Worm (Caenorhabditis elegans) whole organism, late embryonic: ENCODE data around the gene lec-2.

Experiments used
- ceh-45 ChIP-seq: fragments of 200-800 bp; sonication (Bioruptor generic); IDR thresholded peaks from 2 replicates; pipeline ENCODE4 v1.3.6; 2022; ENCODE audit warnings: missing genetic modification reagents, missing genetic modification characterization, missing compliant biosample characterization
- elt-4 ChIP-seq: sonication (generic microtip); optimal IDR thresholded peaks from 2 replicates; lab custom pipeline; 2016; ENCODE audit warnings: missing genetic modification characterization, missing compliant biosample characterization
- hlh-15 ChIP-seq: sonication (generic microtip); optimal IDR thresholded peaks from 2 replicates; lab custom pipeline; 2016; ENCODE audit warnings: missing genetic modification characterization, missing compliant biosample characterization
- hlh-6 ChIP-seq: sonication (generic microtip); optimal IDR thresholded peaks from 2 replicates; lab custom pipeline; 2016; ENCODE audit warnings: missing genotype, missing genetic modification characterization, missing compliant biosample characterization
- nfya-1 ChIP-seq: sonication (generic microtip); optimal IDR thresholded peaks from 2 replicates; lab custom pipeline; 2017; ENCODE audit warnings: missing genetic modification characterization, mild to moderate bottlenecking, missing compliant biosample characterization, antibody characterized with exemption, moderate library complexity

ce11 chrII:9994679-9995078, 21.3 kb downstream of the lec-2 start:
- TF ChIP-seq ceh-45 (GFP tag; lab: Robert Waterston, UW) (no peak), hlh-6 (tag; lab: Kevin White, UChicago) (no peak), nfya-1 (tag; lab: Kevin White, UChicago) (no peak), hlh-15 (tag; lab: Kevin White, UChicago) (no peak), elt-4 (tag; lab: Kevin White, UChicago) (no peak)
